Fruit fly (Drosophila melanogaster) whole organism, prepupa: Measurements from ENCODE around the gene Gs2.

Source experiments
- CG10631 ChIP-seq: fragments of 200-800 bp; sonication (Bioruptor generic); optimal IDR thresholded peaks from 2 replicates; lab custom pipeline; 2016; ENCODE audit warnings: missing biosample characterization, missing genetic modification characterization
- CG10669 ChIP-seq: fragments of 200-800 bp; sonication (Bioruptor generic); optimal IDR thresholded peaks from 3 replicates; lab custom pipeline; 2018; ENCODE audit warnings: missing biosample characterization, mild to moderate bottlenecking, missing genetic modification characterization, moderate library complexity
- CG11762 ChIP-seq: fragments of 200-800 bp; sonication (Bioruptor generic); optimal IDR thresholded peaks from 3 replicates; lab custom pipeline; 2016; ENCODE audit warnings: missing biosample characterization, missing genetic modification characterization; ENCODE audit not compliant: insufficient read depth
- CG11902 ChIP-seq: fragments of 200-800 bp; sonication (Bioruptor generic); optimal IDR thresholded peaks from 3 replicates; lab custom pipeline; 2016; ENCODE audit warnings: missing biosample characterization, missing genetic modification characterization
- CG1621 ChIP-seq: fragments of 200-800 bp; sonication (Bioruptor generic); optimal IDR thresholded peaks from 3 replicates; lab custom pipeline; 2018; ENCODE audit warnings: missing biosample characterization, mild to moderate bottlenecking, missing genetic modification characterization
- CG16779 ChIP-seq: fragments of 200-800 bp; sonication (Bioruptor generic); optimal IDR thresholded peaks from 3 replicates; lab custom pipeline; 2017; ENCODE audit warnings: missing biosample characterization, mild to moderate bottlenecking, missing genetic modification characterization
- CG3032 ChIP-seq: fragments of 200-800 bp; optimal IDR thresholded peaks from 2 replicates; lab custom pipeline; 2019; ENCODE audit warnings: missing biosample characterization, mild to moderate bottlenecking, missing genetic modification characterization, moderate library complexity
- CG31627 ChIP-seq: fragments of 200-800 bp; sonication (Bioruptor generic); optimal IDR thresholded peaks from 3 replicates; lab custom pipeline; 2016; ENCODE audit warnings: missing biosample characterization, missing genetic modification characterization
- CG32006 ChIP-seq: fragments of 200-800 bp; sonication (Bioruptor generic); optimal IDR thresholded peaks from 3 replicates; lab custom pipeline; 2017; ENCODE audit warnings: missing biosample characterization, mild to moderate bottlenecking, missing genetic modification characterization
- CG3919 ChIP-seq: fragments of 200-800 bp; sonication (Bioruptor generic); optimal IDR thresholded peaks from 3 replicates; lab custom pipeline; 2016; ENCODE audit warnings: missing biosample characterization, missing genetic modification characterization
- CG6163 ChIP-seq: fragments of 200-800 bp; sonication (Bioruptor generic); IDR thresholded peaks from 3 replicates; pipeline ENCODE4 v1.3.6; 2022; ENCODE audit warnings: missing biosample characterization, missing genetic modification characterization
- CG6276 ChIP-seq: fragments of 200-800 bp; sonication (Bioruptor generic); optimal IDR thresholded peaks from 2 replicates; lab custom pipeline; 2017; ENCODE audit warnings: missing biosample characterization, mild to moderate bottlenecking, missing genetic modification characterization
- CG6792 ChIP-seq: fragments of 200-800 bp; sonication (Bioruptor generic); optimal IDR thresholded peaks from 3 replicates; lab custom pipeline; 2016; ENCODE audit warnings: missing biosample characterization, missing genetic modification characterization
- CG6808 ChIP-seq: fragments of 200-800 bp; sonication (Bioruptor generic); optimal IDR thresholded peaks from 3 replicates; lab custom pipeline; 2017; ENCODE audit warnings: missing biosample characterization, missing genetic modification characterization, mild to moderate bottlenecking, moderate library complexity, missing genetic modification reagents
- CG6854 ChIP-seq: fragments of 200-800 bp; sonication (Bioruptor generic); optimal IDR thresholded peaks from 2 replicates; lab custom pipeline; 2017; ENCODE audit warnings: missing biosample characterization, mild to moderate bottlenecking, missing genetic modification characterization
- CG8119 ChIP-seq: fragments of 200-800 bp; sonication (Bioruptor generic); IDR thresholded peaks from 3 replicates; pipeline ENCODE4 v1.3.6; 2022; ENCODE audit warnings: missing biosample characterization, missing genetic modification characterization
- CG8319 ChIP-seq: fragments of 200-800 bp; sonication (Bioruptor generic); optimal IDR thresholded peaks from 3 replicates; lab custom pipeline; 2016; ENCODE audit warnings: missing biosample characterization, missing genetic modification characterization
- CG8632 ChIP-seq: fragments of 200-800 bp; sonication (Bioruptor generic); optimal IDR thresholded peaks from 3 replicates; lab custom pipeline; 2016; ENCODE audit warnings: missing biosample characterization, missing genetic modification characterization
- Eip75B ChIP-seq: fragments of 200-800 bp; sonication (Bioruptor generic); optimal IDR thresholded peaks from 3 replicates; lab custom pipeline; 2016; ENCODE audit warnings: missing biosample characterization, missing genetic modification characterization
- Gug ChIP-seq: fragments of 200-800 bp; sonication (Bioruptor generic); IDR thresholded peaks from 2 replicates; pipeline ENCODE4 v1.3.6; 2022; ENCODE audit warnings: missing biosample characterization, missing genetic modification characterization
- Hr38 ChIP-seq: sonication (Bioruptor generic); optimal IDR thresholded peaks from 2 replicates; lab custom pipeline; 2016; ENCODE audit warnings: missing biosample characterization, missing genetic modification characterization
- Hr39 ChIP-seq: fragments of 200-800 bp; sonication (Bioruptor generic); optimal IDR thresholded peaks from 2 replicates; lab custom pipeline; 2016; ENCODE audit warnings: missing biosample characterization, missing genetic modification characterization
- Hr4 ChIP-seq: fragments of 200-800 bp; sonication (Bioruptor generic); optimal IDR thresholded peaks from 3 replicates; lab custom pipeline; 2016; ENCODE audit warnings: missing biosample characterization, missing genetic modification characterization
- Lpt ChIP-seq: fragments of 200-800 bp; sonication (Bioruptor generic); optimal IDR thresholded peaks from 3 replicates; lab custom pipeline; 2016; ENCODE audit warnings: missing biosample characterization, missing genetic modification characterization
- Met ChIP-seq: fragments of 200-800 bp; sonication (Bioruptor generic); optimal IDR thresholded peaks from 3 replicates; lab custom pipeline; 2016; ENCODE audit warnings: missing biosample characterization, missing genetic modification characterization
- OdsH ChIP-seq: fragments of 200-800 bp; sonication (Bioruptor generic); optimal IDR thresholded peaks from 3 replicates; lab custom pipeline; 2016; ENCODE audit warnings: missing biosample characterization, missing genetic modification characterization
- Smox ChIP-seq: fragments of 200-800 bp; sonication (Bioruptor generic); optimal IDR thresholded peaks from 3 replicates; lab custom pipeline; 2016; ENCODE audit warnings: missing biosample characterization, missing genetic modification characterization
- Sox102F ChIP-seq: fragments of 200-800 bp; sonication (Bioruptor generic); optimal IDR thresholded peaks from 2 replicates; lab custom pipeline; 2016; ENCODE audit warnings: missing biosample characterization, mild to moderate bottlenecking, missing genetic modification characterization
- achi ChIP-seq: fragments of 200-800 bp; sonication (Bioruptor generic); optimal IDR thresholded peaks from 3 replicates; lab custom pipeline; 2016; ENCODE audit warnings: missing biosample characterization, missing genetic modification characterization
- acj6 ChIP-seq: fragments of 200-800 bp; sonication (Bioruptor generic); optimal IDR thresholded peaks from 3 replicates; lab custom pipeline; 2016; ENCODE audit warnings: missing biosample characterization, missing genetic modification characterization
- cyc ChIP-seq: fragments of 200-800 bp; sonication (Bioruptor generic); optimal IDR thresholded peaks from 3 replicates; lab custom pipeline; 2016; ENCODE audit warnings: missing biosample characterization, missing genetic modification characterization
- dac ChIP-seq: fragments of 200-800 bp; sonication (Bioruptor generic); optimal IDR thresholded peaks from 2 replicates; lab custom pipeline; 2017; ENCODE audit warnings: missing biosample characterization, mild to moderate bottlenecking, missing genetic modification characterization
- dsx ChIP-seq: fragments of 200-800 bp; optimal IDR thresholded peaks from 3 replicates; lab custom pipeline; 2019; ENCODE audit warnings: missing biosample characterization, mild to moderate bottlenecking, missing genetic modification characterization, moderate library complexity; ENCODE audit not compliant: poor library complexity, severe bottlenecking
- eg ChIP-seq: fragments of 200-800 bp; sonication (Bioruptor generic); IDR thresholded peaks from 3 replicates; pipeline ENCODE4 v1.3.6; 2022; ENCODE audit warnings: missing biosample characterization, missing genetic modification characterization
- esn ChIP-seq: fragments of 200-800 bp; sonication (Bioruptor generic); optimal IDR thresholded peaks from 2 replicates; lab custom pipeline; 2016; ENCODE audit warnings: missing biosample characterization, mild to moderate bottlenecking, missing genetic modification characterization, moderate library complexity
- fd59A ChIP-seq: fragments of 200-800 bp; sonication (Bioruptor generic); optimal IDR thresholded peaks from 2 replicates; lab custom pipeline; 2017; ENCODE audit warnings: missing biosample characterization, mild to moderate bottlenecking, missing genetic modification characterization, missing genetic modification reagents
- fkh ChIP-seq: fragments of 200-800 bp; sonication (Bioruptor generic); optimal IDR thresholded peaks from 3 replicates; lab custom pipeline; 2017; ENCODE audit warnings: missing biosample characterization, mild to moderate bottlenecking, missing genetic modification characterization, moderate library complexity
- lz ChIP-seq: fragments of 200-800 bp; sonication (Bioruptor generic); optimal IDR thresholded peaks from 3 replicates; lab custom pipeline; 2016; ENCODE audit warnings: missing biosample characterization, missing genetic modification characterization
- salr ChIP-seq, 2 experiments: fragments of 200-800 bp; sonication (Bioruptor generic); optimal IDR thresholded peaks; 3 replicates each; lab custom pipeline; 2016 to 2018; ENCODE audit warnings: missing biosample characterization in 2 of 2, missing genetic modification characterization in 2 of 2, mild to moderate bottlenecking in 1 of 2
- spab ChIP-seq: fragments of 200-800 bp; sonication (Bioruptor generic); optimal IDR thresholded peaks from 2 replicates; lab custom pipeline; 2017; ENCODE audit warnings: missing biosample characterization, mild to moderate bottlenecking, missing genetic modification characterization, missing genetic modification reagents
- ss ChIP-seq, 2 experiments: fragments of 200-800 bp; sonication (Bioruptor generic); optimal IDR thresholded peaks; 2 replicates in 1 of 2; 3 replicates in 1 of 2; lab custom pipeline; 2017 to 2018; ENCODE audit warnings: mild to moderate bottlenecking in 2 of 2, missing biosample characterization in 2 of 2, missing genetic modification characterization in 2 of 2, moderate library complexity in 1 of 2
- svp ChIP-seq: fragments of 200-800 bp; sonication (Bioruptor generic); peaks from one replicate; lab custom pipeline; 2016; ENCODE audit warnings: missing biosample characterization, missing genetic modification characterization
- vri ChIP-seq: fragments of 200-800 bp; sonication (Bioruptor generic); optimal IDR thresholded peaks from 3 replicates; lab custom pipeline; 2016; ENCODE audit warnings: missing biosample characterization, mild to moderate bottlenecking, missing genetic modification characterization

Gene Gs2

dm6 chrX:11446792-11447405 lies 24.3 kb downstream of the Gs2 start (continued):
- TF ChIP-seq fd59A (peak; percentile 59), CG6276 (GFP tag; lab: Kevin White, UChicago) (peak; percentile 71), Eip75B (peak; percentile 42), achi (GFP tag; lab: Kevin White, UChicago) (peak; percentile 76), Hr4 (GFP tag; lab: Kevin White, UChicago) (peak; percentile 84), lz (GFP tag; lab: Kevin White, UChicago) (peak; percentile 86), CG6792 (GFP tag; lab: Kevin White, UChicago) (peak; percentile 84), CG31627 (GFP tag; lab: Kevin White, UChicago) (peak; percentile 87), CG3919 (GFP tag; lab: Kevin White, UChicago) (peak; percentile 84), Hr39 (peak; percentile 89), Hr38 (GFP tag; lab: Kevin White, UChicago) (no peak), CG8632 (GFP tag; lab: Kevin White, UChicago) (peak; percentile 72), Met (GFP tag; lab: Kevin White, UChicago) (peak; percentile 82), Smox (GFP tag; lab: Kevin White, UChicago) (peak; percentile 78), esn (GFP tag; lab: Kevin White, UChicago) (peak; percentile 83), CG10631 (GFP tag; lab: Kevin White, UChicago) (peak; percentile 73), spab (peak; percentile 39), dsx (GFP tag; lab: Kevin White, UChicago) (peak; percentile 59), CG1621 (tag; lab: Kevin White, UChicago) (peak; percentile 72), ss (GFP tag; optimal IDR thresholded peaks at IDR 0.05; lab: Kevin White, UChicago) (peak in 1 of 2 experiments; percentile 59), CG11762 (GFP tag; lab: Kevin White, UChicago) (peak; percentile 73), OdsH (GFP tag; lab: Kevin White, UChicago) (peak; percentile 84), fkh (GFP tag; lab: Kevin White, UChicago) (peak; percentile 52), cyc (GFP tag; lab: Kevin White, UChicago) (peak; percentile 86), CG8319 (GFP tag; lab: Kevin White, UChicago) (peak; percentile 74), eg (GFP tag; lab: Robert Waterston, UW) (peak; percentile 94), CG3032 (tag; lab: Kevin White, UChicago) (peak; percentile 61), dac (GFP tag; lab: Kevin White, UChicago) (peak; percentile 63), CG32006 (GFP tag; lab: Kevin White, UChicago) (peak; percentile 86), CG6163 (GFP tag; lab: Robert Waterston, UW) (peak; percentile 89), Sox102F (GFP tag; lab: Kevin White, UChicago) (peak; percentile 77), CG11902 (GFP tag; lab: Kevin White, UChicago) (peak; percentile 79)

- TF ChIP-seq CG6792 (GFP tag; lab: Kevin White, UChicago) = no peak
- TF ChIP-seq CG10669 (GFP tag; lab: Kevin White, UChicago) = no peak
- 0 out of 3 replicates have a peak, but pooled peaks have one; percentile 28 for TF ChIP-seq CG8119 (GFP tag; lab: Robert Waterston, UW)
- no peak for TF ChIP-seq Met (GFP tag; lab: Kevin White, UChicago)
Observed at dm6 chrX:11448637-11449036, 26.0 kb downstream of the Gs2 start.

- no peak for TF ChIP-seq fd59A
- peak; percentile 52 for TF ChIP-seq CG6854 (GFP tag; lab: Kevin White, UChicago)
- TF ChIP-seq CG11762 (GFP tag; lab: Kevin White, UChicago) = peak; percentile 27
- TF ChIP-seq Hr4 (GFP tag; lab: Kevin White, UChicago) = peak; percentile 64
- peak; percentile 85 for TF ChIP-seq Sox102F (GFP tag; lab: Kevin White, UChicago)
- TF ChIP-seq Lpt (GFP tag; lab: Kevin White, UChicago) = peak; percentile 10
- peak; percentile 80 for TF ChIP-seq CG6163 (GFP tag; lab: Robert Waterston, UW)
- no peak for TF ChIP-seq ss (GFP tag; optimal IDR thresholded peaks at IDR 0.05; lab: Kevin White, UChicago)
- TF ChIP-seq CG8319 (GFP tag; lab: Kevin White, UChicago) = peak; percentile 38
- TF ChIP-seq achi (GFP tag; lab: Kevin White, UChicago) = peak; percentile 57
- peak; percentile 54 for TF ChIP-seq fkh (GFP tag; lab: Kevin White, UChicago)
- TF ChIP-seq CG6808 (GFP tag; lab: Kevin White, UChicago) = peak; percentile 22
- TF ChIP-seq svp = peak; percentile 93
- peak; percentile 76 for TF ChIP-seq eg (GFP tag; lab: Robert Waterston, UW)
- TF ChIP-seq acj6 (GFP tag; lab: Kevin White, UChicago) = peak; percentile 59
- TF ChIP-seq esn (GFP tag; lab: Kevin White, UChicago) = peak; percentile 87
- TF ChIP-seq CG16779 (tag; lab: Kevin White, UChicago) = no peak
- peak; percentile 73 for TF ChIP-seq vri (GFP tag; lab: Kevin White, UChicago)
- TF ChIP-seq Smox (GFP tag; lab: Kevin White, UChicago) = peak; percentile 86
- TF ChIP-seq lz (GFP tag; lab: Kevin White, UChicago) = peak; percentile 87
- TF ChIP-seq salr (GFP tag; optimal IDR thresholded peaks at IDR 0.05; lab: Kevin White, UChicago) = no peak
- peak; percentile 57 for TF ChIP-seq OdsH (GFP tag; lab: Kevin White, UChicago)
- TF ChIP-seq Gug (GFP tag; lab: Robert Waterston, UW) = peak; percentile 69
Observed at dm6 chrX:11449476-11450119, 27.0 kb downstream of the Gs2 start.
